Worm (Caenorhabditis elegans): ENCODE data around the gene F43C11.8.

- TF ChIP-seq mel-28 (tag; optimal IDR thresholded peaks at IDR 0.05; ENCODE audit: borderline replicate concordance) (no peak), K11D2.4 (GFP tag; IDR thresholded peaks at IDR 0.05) (no peak), ama-1 (optimal IDR thresholded peaks at IDR 0.05) (no peak), ama-1 (GFP tag; optimal IDR thresholded peaks at IDR 0.05) (no peak), ceh-100 (GFP tag; IDR thresholded peaks at IDR 0.05) (no peak), T26A5.8 (tag; optimal IDR thresholded peaks at IDR 0.05) (no peak), madf-10 (tag; optimal IDR thresholded peaks at IDR 0.05) (no peak), B0019.2 (GFP tag; conservative IDR thresholded peaks at IDR 0.05) (no peak), egl-18 (GFP tag; IDR thresholded peaks at IDR 0.05) (no peak), F57A8.1 (GFP tag; optimal IDR thresholded peaks at IDR 0.05) (no peak), pha-4 (tag; optimal IDR thresholded peaks at IDR 0.05) (no peak), ztf-26 (tag; optimal IDR thresholded peaks at IDR 0.05) (no peak), unc-62 (GFP tag; optimal IDR thresholded peaks at IDR 0.05) (no peak), ccch-3 (GFP tag; optimal IDR thresholded peaks at IDR 0.05) (no peak), ceh-58 (GFP tag; IDR thresholded peaks at IDR 0.05) (no peak)
These were observed 45.4 kb downstream of the F43C11.8 start, which contains the start of gene F16G10.6 for ce11 chrII:2377751-2378150.

Data from whole organism, young adult.